Worm (Caenorhabditis elegans): ENCODE measurements around the gene srw-1.
"Not testable (repeated sequence)": the region's sequence is repeated elsewhere in the genome, so short reads cannot be mapped to it uniquely, and the experiment has no call there.

srw-1 gene

DNA sequence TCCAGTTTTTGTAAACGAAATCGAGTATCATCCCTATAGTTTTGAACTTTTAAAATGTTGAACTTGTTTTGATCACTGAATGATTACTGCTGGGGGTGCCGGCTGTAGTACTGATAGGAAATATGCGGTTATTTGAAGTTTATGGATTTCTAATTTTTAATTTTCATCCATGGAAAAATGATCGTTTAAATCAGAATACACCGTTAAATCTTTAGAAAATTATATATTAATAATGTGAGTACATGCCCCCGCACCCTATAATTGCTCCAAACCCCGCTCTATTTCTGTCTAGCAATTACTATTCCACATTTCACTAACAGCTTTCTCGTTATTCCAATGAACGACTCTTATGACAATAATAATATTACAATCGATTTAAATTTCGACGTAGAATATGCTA is 1.7 kb downstream of the srw-1 start, which contains the start of gene Y75B12B.10:
Y75B12B.10 (plus strand) TSS at position 301 of the 400 bp plus-strand sequence.
- TF ChIP-seq scrt-1 (GFP tag; IDR thresholded peaks at IDR 0.05) (no peak), ama-1 (optimal IDR thresholded peaks at IDR 0.05) (no peak), B0310.2 (tag; optimal IDR thresholded peaks at IDR 0.05) (no peak), tbx-11 (GFP tag; IDR thresholded peaks at IDR 0.05) (no peak), tbx-37 (GFP tag; conservative IDR thresholded peaks at IDR 0.05) (no peak), aly-1 (tag; optimal IDR thresholded peaks at IDR 0.05) (no peak), hnd-1 (tag; optimal IDR thresholded peaks at IDR 0.05) (no peak), flt-1 (GFP tag; IDR thresholded peaks at IDR 0.05) (no peak), F13C5.2 (tag; optimal IDR thresholded peaks at IDR 0.05) (no peak), ets-7 (tag; optimal IDR thresholded peaks at IDR 0.05) (no peak), ceh-13 (GFP tag; optimal IDR thresholded peaks at IDR 0.05) (no peak), hmg-4 (GFP tag; optimal IDR thresholded peaks at IDR 0.05) (no peak)

DNA sequence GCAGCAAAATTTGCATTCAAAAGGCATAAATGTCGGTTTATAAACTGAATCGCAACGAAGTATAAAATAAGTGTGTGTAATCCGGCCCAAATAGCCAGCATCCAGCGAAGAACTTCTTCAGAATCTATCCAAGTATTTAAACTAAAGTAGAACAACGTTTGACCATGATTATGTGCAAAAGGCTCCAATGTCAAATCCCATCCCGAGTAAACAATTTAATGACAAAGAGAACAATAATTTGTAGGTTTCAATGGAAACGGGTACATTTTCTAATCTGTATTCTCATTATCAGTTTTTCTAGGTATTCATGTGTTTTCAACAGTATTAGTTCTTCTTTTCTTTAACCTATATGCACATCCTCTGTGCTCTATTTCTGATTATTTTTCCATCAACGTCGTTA is 9.6 kb downstream of the srw-1 start, which contains the start of gene C41G6.12:
C41G6.12 (minus strand) TSS at position 101 of the 400 bp plus-strand sequence.
- TF ChIP-seq B0310.2, tra-4, ceh-36 (tag; optimal IDR thresholded peaks at IDR 0.05): not testable (repeated sequence)

DNA sequence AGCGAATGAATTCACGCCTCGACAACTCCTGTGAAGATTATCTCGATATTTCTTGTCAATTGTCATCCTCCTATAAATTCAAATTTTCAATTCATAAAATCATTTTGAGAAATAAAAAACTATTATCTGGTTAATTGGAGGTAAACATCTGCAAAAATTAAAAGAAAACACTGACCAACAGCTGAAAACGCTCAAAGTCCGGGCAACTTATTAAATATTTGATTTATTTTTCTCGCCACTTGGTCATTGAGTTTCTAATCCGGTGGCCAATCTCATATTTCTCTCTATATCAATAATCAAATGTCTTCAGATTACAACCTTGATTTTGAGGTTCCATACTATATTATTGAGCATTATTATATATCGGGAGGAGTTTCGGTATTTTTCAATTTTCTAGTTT is 13.8 kb downstream of the srw-1 start, which contains the start of gene sri-24:
sri-24 (plus strand) TSS at position 301 of the 400 bp plus-strand sequence.
- not testable (repeated sequence) for TF ChIP-seq ama-1 (optimal IDR thresholded peaks at IDR 0.05); ets-7 (tag; optimal IDR thresholded peaks at IDR 0.05); ceh-36 (tag; optimal IDR thresholded peaks at IDR 0.05)

DNA sequence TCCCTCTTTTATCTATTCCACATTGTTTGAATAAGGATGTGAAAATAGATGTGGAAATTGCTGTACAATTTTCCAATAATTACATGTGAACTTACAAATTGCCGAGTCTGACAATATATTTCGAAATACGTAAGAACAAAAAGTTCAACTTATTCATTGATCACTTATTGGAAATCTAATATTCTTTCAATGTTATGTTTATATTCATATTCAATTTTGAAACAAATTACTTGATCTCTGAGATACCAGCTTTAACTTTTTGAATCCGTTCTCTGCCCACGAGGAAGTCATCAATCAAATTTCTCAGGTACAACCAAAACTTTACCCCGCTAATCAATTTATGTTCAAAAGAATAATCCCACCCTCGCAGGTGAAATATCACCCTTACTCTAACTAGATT is 17.1 kb downstream of the srw-1 start, which contains the start of gene sri-26:
sri-26 (plus strand) TSS at position 301 of the 400 bp plus-strand sequence.
- not testable (repeated sequence) for TF ChIP-seq hnd-1 (tag; optimal IDR thresholded peaks at IDR 0.05); tra-4 (tag; optimal IDR thresholded peaks at IDR 0.05); ama-1 (optimal IDR thresholded peaks at IDR 0.05)

DNA sequence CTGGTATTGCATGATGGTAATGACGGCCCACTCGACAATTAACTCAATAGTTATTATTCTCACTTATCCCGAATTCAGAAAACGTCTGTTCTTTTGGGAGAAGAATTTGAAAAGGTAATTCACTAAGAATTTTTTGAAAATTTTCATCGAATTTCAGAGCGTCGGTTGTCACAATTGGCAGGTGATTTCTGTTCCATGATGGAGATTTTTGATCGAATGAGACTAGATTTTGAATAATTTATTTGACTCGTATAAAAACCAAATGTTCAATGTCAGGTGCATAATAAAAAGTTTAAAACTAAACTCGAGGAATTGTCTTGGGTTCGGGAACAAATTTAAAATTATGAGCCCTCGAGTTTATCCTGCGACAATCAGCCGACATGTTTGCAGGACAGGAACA is 18.6 kb downstream of the srw-1 start, which contains the start of gene sri-25:
sri-25 (plus strand) TSS at position 301 of the 400 bp plus-strand sequence.
- TF ChIP-seq B0310.2 (tag; optimal IDR thresholded peaks at IDR 0.05), result no peak

DNA sequence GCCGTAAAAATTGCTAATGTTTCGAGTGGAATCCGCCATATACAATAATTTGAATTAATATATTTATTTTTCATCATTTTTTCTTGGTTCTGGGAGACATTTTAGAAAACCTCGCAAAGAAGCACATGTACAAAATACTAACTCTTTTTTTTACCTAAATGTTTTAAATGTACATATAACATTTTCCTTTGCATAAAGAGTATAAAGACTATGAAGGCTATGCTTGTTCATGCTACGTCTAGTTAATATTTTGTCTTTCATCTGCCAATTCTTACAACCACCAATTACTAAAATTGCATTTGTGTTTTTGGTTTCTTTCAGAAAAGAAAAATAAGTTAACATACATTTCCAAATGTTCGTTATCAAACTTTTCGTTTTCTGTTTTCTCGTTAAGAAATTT is 23.3 kb downstream of the srw-1 start, which contains the start of gene irld-25:
irld-25 (plus strand) TSS at position 301 of the 400 bp plus-strand sequence.
- TF ChIP-seq ets-7 (tag; optimal IDR thresholded peaks at IDR 0.05), result no peak
- no peak for TF ChIP-seq B0310.2 (tag; optimal IDR thresholded peaks at IDR 0.05)
- no peak for TF ChIP-seq tbx-37 (GFP tag; conservative IDR thresholded peaks at IDR 0.05)
- TF ChIP-seq flt-1 (GFP tag; IDR thresholded peaks at IDR 0.05), result no peak

DNA sequence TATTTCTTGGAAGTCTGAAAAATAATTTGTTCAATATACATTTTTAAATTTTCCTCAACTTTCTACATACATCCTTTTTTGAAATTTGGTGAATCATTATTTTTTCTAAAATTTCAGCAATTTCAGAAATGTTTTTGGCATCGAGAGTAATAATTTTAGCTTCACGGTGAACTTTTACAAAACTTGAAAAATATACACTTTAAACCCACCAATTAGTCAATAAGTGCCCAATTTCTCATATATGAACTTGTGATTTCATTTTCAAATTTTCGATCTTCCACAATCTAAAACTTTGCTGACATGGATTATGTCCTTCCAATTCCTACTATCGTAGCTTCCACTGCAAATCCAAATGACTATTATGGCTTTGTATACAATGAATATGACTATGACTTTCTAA is 25.6 kb downstream of the srw-1 start, which contains the start of gene srw-24:
srw-24 (plus strand) TSS at position 301 of the 400 bp plus-strand sequence.
- TF ChIP-seq B0310.2 (tag; optimal IDR thresholded peaks at IDR 0.05) (no peak), sea-1 (GFP tag; conservative IDR thresholded peaks at IDR 0.05) (no peak), aly-1 (tag; optimal IDR thresholded peaks at IDR 0.05) (no peak), tbx-11 (GFP tag; IDR thresholded peaks at IDR 0.05) (no peak), tra-4 (tag; optimal IDR thresholded peaks at IDR 0.05) (no peak), hmg-4 (GFP tag; optimal IDR thresholded peaks at IDR 0.05) (no peak), ceh-36 (tag; optimal IDR thresholded peaks at IDR 0.05) (no peak), flt-1 (GFP tag; IDR thresholded peaks at IDR 0.05) (no peak), ceh-13 (GFP tag; optimal IDR thresholded peaks at IDR 0.05) (no peak), scrt-1 (GFP tag; IDR thresholded peaks at IDR 0.05) (no peak), hmbx-1 (tag; optimal IDR thresholded peaks at IDR 0.05) (no peak), F13C5.2 (tag; optimal IDR thresholded peaks at IDR 0.05) (no peak)

DNA sequence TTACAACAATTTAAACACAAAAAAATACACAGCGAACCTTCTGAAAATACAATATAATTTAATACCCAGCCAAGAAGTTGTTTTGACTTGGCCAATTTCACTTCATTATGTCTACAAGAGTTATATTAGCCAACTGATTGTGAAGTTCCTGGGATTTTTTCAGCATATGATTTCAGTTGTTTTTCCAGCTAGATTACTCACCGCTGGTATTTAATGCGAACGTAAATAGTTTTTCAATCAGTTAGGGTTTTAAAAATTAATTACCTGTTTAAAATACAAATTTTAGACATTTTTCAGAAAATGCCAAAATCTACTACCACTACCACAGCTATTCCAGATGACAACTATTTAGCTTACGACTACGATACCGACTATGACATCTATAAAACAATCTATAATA is 27.6 kb downstream of the srw-1 start, which contains the start of gene srw-14:
srw-14 (plus strand) TSS at position 301 of the 400 bp plus-strand sequence.
- TF ChIP-seq hmbx-1 (tag; optimal IDR thresholded peaks at IDR 0.05) (no peak), pes-1 (GFP tag; IDR thresholded peaks at IDR 0.05) (no peak), ets-7 (tag; optimal IDR thresholded peaks at IDR 0.05) (no peak), scrt-1 (GFP tag; IDR thresholded peaks at IDR 0.05) (no peak), aly-1 (tag; optimal IDR thresholded peaks at IDR 0.05) (no peak), flt-1 (GFP tag; IDR thresholded peaks at IDR 0.05) (no peak), tbx-37 (GFP tag; conservative IDR thresholded peaks at IDR 0.05) (no peak), B0310.2 (tag; optimal IDR thresholded peaks at IDR 0.05) (no peak), hmg-4 (GFP tag; optimal IDR thresholded peaks at IDR 0.05) (no peak), ama-1 (optimal IDR thresholded peaks at IDR 0.05) (no peak), ceh-13 (GFP tag; optimal IDR thresholded peaks at IDR 0.05) (no peak), ceh-36 (tag; optimal IDR thresholded peaks at IDR 0.05) (no peak), sea-1 (GFP tag; conservative IDR thresholded peaks at IDR 0.05) (no peak), F13C5.2 (tag; optimal IDR thresholded peaks at IDR 0.05) (no peak), tra-4 (tag; optimal IDR thresholded peaks at IDR 0.05) (no peak), hnd-1 (tag; optimal IDR thresholded peaks at IDR 0.05) (no peak), tbx-11 (GFP tag; IDR thresholded peaks at IDR 0.05) (no peak)

DNA sequence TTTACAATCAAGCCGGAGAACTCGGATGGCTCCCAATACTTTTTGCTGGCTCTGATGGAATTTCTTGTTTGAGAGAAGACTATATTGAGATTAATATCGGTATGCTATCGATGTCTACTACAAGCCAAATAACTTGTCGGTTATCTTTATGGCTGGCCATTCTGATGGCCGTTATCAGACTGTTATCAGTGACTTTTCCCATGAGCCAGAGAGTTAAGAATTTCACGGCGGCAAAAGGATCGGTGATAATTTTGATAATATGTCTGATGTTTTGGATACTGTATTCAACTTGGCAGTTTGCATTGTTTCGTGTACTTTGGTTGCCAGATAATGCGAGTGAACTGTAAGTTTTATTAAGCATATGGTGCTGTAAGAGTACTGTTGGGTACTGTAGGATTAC is 28.2 kb downstream of the srw-1 start:
- TF ChIP-seq scrt-1 (GFP tag; IDR thresholded peaks at IDR 0.05), result no peak
- TF ChIP-seq F13C5.2 (tag; optimal IDR thresholded peaks at IDR 0.05), result no peak

Measured in whole organism, early embryonic.